Worm (Caenorhabditis elegans): ENCODE data around the gene Y42G9A.1.

ce11 chrIII:6190810-6191209, 41.0 kb downstream of the Y42G9A.1 start, which contains the start of gene C23G10.5:
- no peak for TF ChIP-seq daf-8 (GFP tag; IDR thresholded peaks at IDR 0.05)
- no peak for TF ChIP-seq nhr-42 (GFP tag; IDR thresholded peaks at IDR 0.05)
- no peak for TF ChIP-seq ces-1 (GFP tag; optimal IDR thresholded peaks at IDR 0.05)
- no peak for TF ChIP-seq ztf-11 (tag; optimal IDR thresholded peaks at IDR 0.05)
- TF ChIP-seq snpc-4 (tag; optimal IDR thresholded peaks at IDR 0.05): no peak
- no peak for TF ChIP-seq lin-39 (tag; optimal IDR thresholded peaks at IDR 0.05)
- no peak for TF ChIP-seq aly-2 (tag; optimal IDR thresholded peaks at IDR 0.05)
- TF ChIP-seq hmg-1.1 (GFP tag; IDR thresholded peaks at IDR 0.05): no peak
- TF ChIP-seq nhr-76 (tag; optimal IDR thresholded peaks at IDR 0.05): no peak
- no peak for TF ChIP-seq ceh-32 (tag; optimal IDR thresholded peaks at IDR 0.05; ENCODE audit: poor library complexity)
- TF ChIP-seq nhr-6 (tag; optimal IDR thresholded peaks at IDR 0.05): no peak
- TF ChIP-seq fos-1 (tag; optimal IDR thresholded peaks at IDR 0.05): no peak

All from whole organism, L4 larva.